Worm (Caenorhabditis elegans) whole organism, young adult: ENCODE measurements around the gene fat-1.

Source experiments
- D2030.7 ChIP-seq: fragments of 200-800 bp; sonication (Bioruptor generic); IDR thresholded peaks from 2 replicates; pipeline ENCODE4 v1.3.6; 2022; ENCODE audit warnings: missing genetic modification reagents, missing genetic modification characterization, missing compliant biosample characterization
- F22D6.2 ChIP-seq: sonication (generic microtip); optimal IDR thresholded peaks from 2 replicates; lab custom pipeline; 2016; ENCODE audit warnings: mild to moderate bottlenecking, missing genetic modification characterization, missing compliant biosample characterization
- ceh-79 ChIP-seq: sonication (generic microtip); optimal IDR thresholded peaks from 2 replicates; lab custom pipeline; 2017; ENCODE audit warnings: mild to moderate bottlenecking, missing genetic modification characterization, missing compliant biosample characterization
- die-1 ChIP-seq: sonication (generic microtip); optimal IDR thresholded peaks from 2 replicates; lab custom pipeline; 2016; ENCODE audit warnings: missing genotype, mild to moderate bottlenecking, missing genetic modification characterization, missing compliant biosample characterization
- egl-44 ChIP-seq: fragments of 200-800 bp; sonication (Bioruptor generic); IDR thresholded peaks from 2 replicates; pipeline ENCODE4 v1.3.6; 2022; ENCODE audit warnings: missing genetic modification reagents, missing genetic modification characterization, missing compliant biosample characterization
- hmg-1.2 ChIP-seq: fragments of 200-800 bp; sonication (Bioruptor generic); IDR thresholded peaks from 2 replicates; pipeline ENCODE4 v1.3.6; 2022; ENCODE audit warnings: missing genetic modification reagents, missing genetic modification characterization, missing compliant biosample characterization
- lsy-27 ChIP-seq: sonication (generic microtip); optimal IDR thresholded peaks from 2 replicates; lab custom pipeline; 2017; ENCODE audit warnings: missing genetic modification characterization, mild to moderate bottlenecking, missing compliant biosample characterization, antibody characterized with exemption, missing genotype, borderline replicate concordance; ENCODE audit not compliant: insufficient read depth
- nhr-120 ChIP-seq: fragments of 200-800 bp; sonication (Bioruptor generic); IDR thresholded peaks from 2 replicates; pipeline ENCODE4 v1.3.6; 2022; ENCODE audit warnings: missing genetic modification characterization, missing compliant biosample characterization

Gene fat-1

ce11 chrIV:13364869-13365268, 49.4 kb downstream of the fat-1 start, which contains the start of gene srsx-25:
Gene srsx-25, plus strand, starts transcription at chrIV:13365169.
- no peak for TF ChIP-seq D2030.7 (GFP tag; lab: Robert Waterston, UW)
- TF ChIP-seq hmg-1.2 (GFP tag; lab: Robert Waterston, UW): no peak
- TF ChIP-seq F22D6.2 (tag; lab: Kevin White, UChicago): no peak
- TF ChIP-seq ceh-79: no peak
- no peak for TF ChIP-seq egl-44 (GFP tag; lab: Robert Waterston, UW)
- TF ChIP-seq die-1 (tag; lab: Kevin White, UChicago): no peak
- TF ChIP-seq nhr-120 (GFP tag; lab: Robert Waterston, UW): no peak
- no peak for TF ChIP-seq lsy-27 (tag; lab: Kevin White, UChicago)
- TF ChIP-seq, all 124 proteins: peak for 0
